Fruit fly (Drosophila melanogaster): Measurements from ENCODE around the gene CG14937.

The CG14937 gene

dm6 chr2L:11808702-11809583 is 15.1 kb upstream of the CG14937 start, which contains the start of gene crol:
TSS of gene crol (minus strand) at chr2L:11809438.
- no peak for TF ChIP-seq Mes4 (GFP tag; optimal IDR thresholded peaks at IDR 0.05)
- peak; percentile 90 for TF ChIP-seq Adf1 (GFP tag; IDR thresholded peaks at IDR 0.05)
- TF ChIP-seq da (GFP tag; optimal IDR thresholded peaks at IDR 0.05) = no peak
- peak; percentile 59 for TF ChIP-seq CG1603 (tag; optimal IDR thresholded peaks at IDR 0.05)
- no peak for TF ChIP-seq sisA (GFP tag; IDR thresholded peaks at IDR 0.05)
- no peak for TF ChIP-seq CG16779 (GFP tag; IDR thresholded peaks at IDR 0.05)
- no peak for TF ChIP-seq CG4328 (GFP tag; optimal IDR thresholded peaks at IDR 0.05)
- TF ChIP-seq CG3407 (GFP tag; optimal IDR thresholded peaks at IDR 0.05) = no peak
- no peak; the same call in 2 of the 3 replicates for TF ChIP-seq jigr1 (GFP tag; IDR thresholded peaks at IDR 0.05)
- no peak for TF ChIP-seq Poxn (GFP tag; IDR thresholded peaks at IDR 0.05)
- no peak for TF ChIP-seq D19B (GFP tag; optimal IDR thresholded peaks at IDR 0.05)
- peak; percentile 17 for TF ChIP-seq CG15696 (tag; optimal IDR thresholded peaks at IDR 0.05)
- peak; percentile 90 for TF ChIP-seq amos (GFP tag; IDR thresholded peaks at IDR 0.05; ENCODE audit: partially characterized antibody)
- no peak for TF ChIP-seq NC2α (GFP tag; optimal IDR thresholded peaks at IDR 0.05)
- TF ChIP-seq Myb (GFP tag; optimal IDR thresholded peaks at IDR 0.05) = no peak
- TF ChIP-seq Kr (GFP tag; optimal IDR thresholded peaks at IDR 0.05) = no peak
- peak; percentile 6 for TF ChIP-seq dmrt99B (tag; optimal IDR thresholded peaks at IDR 0.05)
- no peak for TF ChIP-seq caup (GFP tag; optimal IDR thresholded peaks at IDR 0.05; ENCODE audit: severe bottlenecking)
- TF ChIP-seq HLH4C (GFP tag; IDR thresholded peaks at IDR 0.05; ENCODE audit: partially characterized antibody) = peak; percentile 80
- TF ChIP-seq CG42726 (GFP tag; IDR thresholded peaks at IDR 0.05; ENCODE audit: partially characterized antibody) = peak; percentile 64; the same call in 1 of the 2 replicates
- peak; percentile 33; the same call in 1 of the 3 replicates for TF ChIP-seq CG11456 (GFP tag; IDR thresholded peaks at IDR 0.05)
- TF ChIP-seq Mrtf (GFP tag; IDR thresholded peaks at IDR 0.05) = no peak
- TF ChIP-seq CG13123 (GFP tag; optimal IDR thresholded peaks at IDR 0.05) = no peak
- no peak for TF ChIP-seq CG1647 (GFP tag; optimal IDR thresholded peaks at IDR 0.05)
- TF ChIP-seq sr (GFP tag; IDR thresholded peaks at IDR 0.05) = no peak
- peak; percentile 76 for TF ChIP-seq CG12659 (GFP tag; optimal IDR thresholded peaks at IDR 0.05)
- no peak for TF ChIP-seq CG3995 (GFP tag; optimal IDR thresholded peaks at IDR 0.05)
- peak; percentile 40 for TF ChIP-seq lilli (GFP tag; optimal IDR thresholded peaks at IDR 0.05)
- TF ChIP-seq Dp (GFP tag; optimal IDR thresholded peaks at IDR 0.05) = peak; percentile 41
- peak; percentile 74 for TF ChIP-seq CG7963 (GFP tag; IDR thresholded peaks at IDR 0.05; ENCODE audit: partially characterized antibody)
- no peak for TF ChIP-seq lbe (GFP tag; optimal IDR thresholded peaks at IDR 0.05)
- TF ChIP-seq sd (tag; optimal IDR thresholded peaks at IDR 0.05) = no peak
- TF ChIP-seq CG32772 (GFP tag; IDR thresholded peaks at IDR 0.05) = no peak
- peak; percentile 81 for TF ChIP-seq knrl (GFP tag; IDR thresholded peaks at IDR 0.05; ENCODE audit: partially characterized antibody)
- TF ChIP-seq nerfin-1 (tag; optimal IDR thresholded peaks at IDR 0.05) = no peak
- TF ChIP-seq Bteb2 (GFP tag; optimal IDR thresholded peaks at IDR 0.05) = no peak
- TF ChIP-seq Asciz (GFP tag; optimal IDR thresholded peaks at IDR 0.05) = no peak
- TF ChIP-seq cwo (GFP tag; optimal IDR thresholded peaks at IDR 0.05) = no peak
- no peak for TF ChIP-seq CG10274 (GFP tag; optimal IDR thresholded peaks at IDR 0.05)
- peak; percentile 11 for TF ChIP-seq CG1832 (GFP tag; optimal IDR thresholded peaks at IDR 0.05)
- no peak for TF ChIP-seq pfk (GFP tag; optimal IDR thresholded peaks at IDR 0.05)
- TF ChIP-seq B-H2 (GFP tag; optimal IDR thresholded peaks at IDR 0.05) = no peak
- 0 out of 2 replicates have a peak, but pooled peaks have one; percentile 9 for TF ChIP-seq Taf1 (GFP tag; IDR thresholded peaks at IDR 0.05)
- peak; percentile 18; the same call in 1 of the 3 replicates for TF ChIP-seq CG14050 (GFP tag; IDR thresholded peaks at IDR 0.05)
- no peak for TF ChIP-seq CG12071 (GFP tag; optimal IDR thresholded peaks at IDR 0.05)
- no peak for TF ChIP-seq gcm2 (GFP tag; optimal IDR thresholded peaks at IDR 0.05)
- peak; percentile 24 for TF ChIP-seq CG9727 (GFP tag; optimal IDR thresholded peaks at IDR 0.05)
- peak; percentile 60 for TF ChIP-seq YL-1 (GFP tag; optimal IDR thresholded peaks at IDR 0.05)
